Fruit fly (Drosophila melanogaster): ENCODE measurements around the gene lin-28.

DNA sequence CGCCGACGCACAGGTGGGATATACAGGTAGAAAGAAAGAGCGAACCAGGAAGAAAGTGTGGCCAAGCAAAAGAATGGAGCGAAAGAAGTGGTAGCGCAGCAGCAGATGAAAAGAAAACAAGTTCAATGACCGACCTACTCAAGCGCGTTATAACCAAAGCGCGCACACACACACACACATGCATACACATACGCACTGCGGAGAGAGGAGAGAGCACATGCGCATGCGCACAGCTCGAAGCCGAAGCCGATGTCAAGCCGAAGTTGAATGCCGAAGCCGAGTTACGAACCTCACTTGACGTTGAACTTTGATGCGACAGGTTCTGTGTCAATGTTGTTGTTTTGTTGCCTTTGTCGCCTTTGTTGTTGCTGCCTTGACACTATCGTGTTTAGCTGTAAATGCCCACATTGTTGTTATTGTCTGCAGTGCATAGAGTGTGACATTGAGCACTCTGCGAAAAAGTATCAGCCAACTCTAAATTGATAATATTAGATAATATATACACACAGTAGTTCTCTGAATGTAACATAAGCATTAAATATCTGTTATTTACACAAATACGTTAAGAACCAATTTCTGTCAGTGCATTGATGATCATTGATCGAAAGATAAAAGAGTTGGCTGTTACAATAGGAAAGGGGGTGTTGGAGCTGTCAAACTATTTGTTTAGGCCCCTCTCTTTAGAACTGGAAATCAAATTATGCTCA is 20.1 kb upstream of the lin-28 start:
- TF ChIP-seq CG11762 (GFP tag; optimal IDR thresholded peaks at IDR 0.05; ENCODE audit: insufficient read depth) (no peak), CG10669 (GFP tag; optimal IDR thresholded peaks at IDR 0.05) (no peak), CG9139 (GFP tag; optimal IDR thresholded peaks at IDR 0.05) (no peak), Blimp-1 (GFP tag; optimal IDR thresholded peaks at IDR 0.05) (peak; percentile 98), Lpt (GFP tag; optimal IDR thresholded peaks at IDR 0.05) (peak; percentile 15), pdm3 (GFP tag; optimal IDR thresholded peaks at IDR 0.05) (no peak), lz (GFP tag; optimal IDR thresholded peaks at IDR 0.05) (no peak), CG8319 (GFP tag; optimal IDR thresholded peaks at IDR 0.05) (no peak), ss (GFP tag; optimal IDR thresholded peaks at IDR 0.05) (peak in 1 of 2 experiments; percentile 15), salr (GFP tag; optimal IDR thresholded peaks at IDR 0.05) (no peak), CG15336 (GFP tag; IDR thresholded peaks at IDR 0.05) (no peak)
